Fruit fly (Drosophila melanogaster): ENCODE data around the gene CG14285.
A peak's percentile ranks its signal among the peaks of the same experiment; 100 is the strongest.

The CG14285 gene

DNA sequence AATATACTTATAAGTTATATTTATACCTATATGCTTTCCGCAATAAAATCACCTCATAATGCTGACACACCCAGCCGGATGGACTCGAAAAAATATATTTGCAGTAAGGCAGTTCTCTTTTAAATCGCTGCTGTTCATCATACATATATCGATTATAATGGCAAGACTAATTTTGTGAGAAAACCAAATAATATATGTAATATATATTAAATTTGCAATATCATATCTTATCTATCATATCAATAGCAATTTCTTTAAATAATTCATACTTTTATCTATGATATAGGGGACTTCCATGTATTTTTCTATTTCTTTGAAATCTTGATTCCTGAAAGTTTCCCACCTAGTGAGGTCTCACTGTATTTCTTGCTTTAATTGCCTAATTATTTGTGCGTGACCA lies 37.6 kb downstream of the CG14285 start:
- TF ChIP-seq grau (tag; optimal IDR thresholded peaks at IDR 0.05) (peak; percentile 39), CG6813 (GFP tag; optimal IDR thresholded peaks at IDR 0.05) (no peak), unpg (GFP tag; optimal IDR thresholded peaks at IDR 0.05) (no peak), CG4404 (GFP tag; IDR thresholded peaks at IDR 0.05) (no peak)

DNA sequence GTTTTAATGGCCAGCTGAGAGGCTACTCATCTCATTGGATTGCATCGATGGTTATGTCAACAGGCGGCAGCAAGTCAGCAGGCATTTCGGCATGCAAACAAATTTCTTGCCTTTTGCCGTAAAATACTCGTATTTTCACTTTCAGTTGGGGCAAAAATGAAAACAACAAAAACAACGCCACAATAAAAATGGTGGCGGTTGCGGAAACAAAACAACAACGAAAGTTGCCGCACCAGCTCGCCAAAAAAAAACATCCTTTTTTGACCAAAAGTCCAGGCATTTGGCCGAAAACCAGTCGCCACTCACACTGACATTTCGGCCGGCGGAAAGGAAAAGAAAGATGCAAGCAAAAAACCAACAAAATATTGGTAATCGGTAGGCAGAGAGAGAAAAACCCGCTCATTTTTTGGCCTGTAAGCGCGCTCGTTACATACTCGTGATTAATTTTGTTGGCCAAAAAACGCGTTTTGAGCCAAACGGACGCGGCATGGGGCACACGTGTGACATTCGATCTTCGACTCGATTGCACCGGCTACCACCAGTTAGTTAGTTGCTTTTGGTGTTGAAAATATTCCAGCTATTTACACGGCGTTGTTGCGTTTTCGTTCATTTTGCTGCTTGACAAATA lies 39.3 kb downstream of the CG14285 start:
- TF ChIP-seq corto (GFP tag; optimal IDR thresholded peaks at IDR 0.05) (peak; percentile 29), eve (GFP tag; optimal IDR thresholded peaks at IDR 0.05) (no peak), pros (GFP tag; optimal IDR thresholded peaks at IDR 0.05) (no peak), Blimp-1 (GFP tag; optimal IDR thresholded peaks at IDR 0.05) (peak; percentile 5), lbe (GFP tag; optimal IDR thresholded peaks at IDR 0.05) (peak; percentile 11)

DNA sequence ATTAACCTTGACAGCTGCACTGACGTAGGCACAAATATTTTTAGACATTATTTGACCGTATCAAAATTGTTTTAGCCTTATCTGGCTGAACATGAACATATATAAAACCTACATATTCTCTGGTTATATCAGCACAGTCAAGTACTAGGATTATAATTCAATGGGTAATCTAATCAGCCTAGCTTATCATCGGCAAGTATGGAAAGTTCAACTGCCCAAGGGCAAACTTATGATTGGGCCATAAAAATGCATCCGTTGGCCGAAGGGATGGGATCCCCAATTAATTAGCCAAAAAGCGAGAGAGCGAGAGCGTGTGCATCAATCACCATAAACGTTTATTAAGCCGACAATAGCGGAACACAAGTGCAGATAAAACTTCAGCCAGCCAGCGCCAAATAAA lies 40.6 kb downstream of the CG14285 start:
- TF ChIP-seq fd64A (GFP tag; optimal IDR thresholded peaks at IDR 0.05) (no peak), CG14965 (GFP tag; optimal IDR thresholded peaks at IDR 0.05; ENCODE audit: borderline replicate concordance) (no peak), corto (GFP tag; optimal IDR thresholded peaks at IDR 0.05) (peak; percentile 33), Nf-YA (GFP tag; IDR thresholded peaks at IDR 0.05) (no peak), CG17568 (GFP tag; optimal IDR thresholded peaks at IDR 0.05) (no peak), chinmo (GFP tag; IDR thresholded peaks at IDR 0.05; ENCODE audit: partially characterized antibody) (0 out of 4 replicates have a peak, but pooled peaks have one; percentile 26), CG9727 (GFP tag; optimal IDR thresholded peaks at IDR 0.05) (no peak), gce (GFP tag; IDR thresholded peaks at IDR 0.05) (no peak), fu2 (GFP tag; optimal IDR thresholded peaks at IDR 0.05) (no peak), Max (GFP tag; optimal IDR thresholded peaks at IDR 0.05) (no peak), CG1024 (GFP tag; IDR thresholded peaks at IDR 0.05) (no peak), luna (GFP tag; optimal IDR thresholded peaks at IDR 0.05) (no peak), esg (GFP tag; conservative IDR thresholded peaks at IDR 0.05) (no peak), Xbp1 (GFP tag; optimal IDR thresholded peaks at IDR 0.05) (no peak), exex (tag; optimal IDR thresholded peaks at IDR 0.05) (peak; percentile 85), CG30431 (GFP tag; optimal IDR thresholded peaks at IDR 0.05) (no peak), Pdp1 (GFP tag; optimal IDR thresholded peaks at IDR 0.05) (peak in 1 of 2 experiments; percentile 32), CG4328 (GFP tag; optimal IDR thresholded peaks at IDR 0.05) (no peak), CG12104 (GFP tag; optimal IDR thresholded peaks at IDR 0.05) (no peak), gem (tag; optimal IDR thresholded peaks at IDR 0.05) (no peak), hb (GFP tag; IDR thresholded peaks at IDR 0.05; ENCODE audit: partially characterized antibody) (no peak), hbn (GFP tag; IDR thresholded peaks at IDR 0.05; ENCODE audit: partially characterized antibody) (no peak), CG4424 (GFP tag; optimal IDR thresholded peaks at IDR 0.05) (no peak), CG2202 (tag; optimal IDR thresholded peaks at IDR 0.05) (no peak), mirr (GFP tag; optimal IDR thresholded peaks at IDR 0.05) (peak; percentile 80), CG11456 (GFP tag; IDR thresholded peaks at IDR 0.05) (no peak), Med (GFP tag) (peak; percentile 30), sug (tag; optimal IDR thresholded peaks at IDR 0.05) (peak; percentile 66), PHDP (tag; optimal IDR thresholded peaks at IDR 0.05) (no peak), CG3281 (GFP tag; optimal IDR thresholded peaks at IDR 0.05) (no peak), dm (GFP tag; optimal IDR thresholded peaks at IDR 0.05) (no peak), Dref (GFP tag; IDR thresholded peaks at IDR 0.05) (no peak), CTCF (GFP tag; optimal IDR thresholded peaks at IDR 0.05) (no peak), ap (GFP tag; IDR thresholded peaks at IDR 0.05) (no peak), ttk (GFP tag; IDR thresholded peaks at IDR 0.05) (no peak), GATAe (GFP tag; conservative IDR thresholded peaks at IDR 0.05) (peak; percentile 69; the same call in 1 of the 2 replicates), croc (GFP tag; conservative IDR thresholded peaks at IDR 0.05) (no peak), kay (GFP tag; optimal IDR thresholded peaks at IDR 0.05) (no peak), trh (GFP tag; optimal IDR thresholded peaks at IDR 0.05) (no peak)

Measured in whole organism, embryonic.